Fruit fly (Drosophila melanogaster) whole organism, embryonic: ENCODE results near the gene djl.

ENCODE experiments used
- ATbp ChIP-seq: fragments of 200-800 bp; sonication (Bioruptor generic); optimal IDR thresholded peaks from 2 replicates; lab custom pipeline; 2017; ENCODE audit warnings: missing biosample characterization, mild to moderate bottlenecking, missing genetic modification characterization, missing genetic modification reagents
- BEAF-32 ChIP-seq: fragments of 200-800 bp; sonication (Bioruptor generic); optimal IDR thresholded peaks from 3 replicates; lab custom pipeline; 2017; ENCODE audit warnings: missing biosample characterization, missing genetic modification characterization, mild to moderate bottlenecking, moderate library complexity, missing genetic modification reagents
- Bdp1 ChIP-seq: fragments of 200-800 bp; sonication (Bioruptor generic); optimal IDR thresholded peaks from 3 replicates; lab custom pipeline; 2016; ENCODE audit warnings: missing biosample characterization, missing genetic modification characterization
- CG10209 ChIP-seq: fragments of 200-800 bp; sonication (Bioruptor generic); optimal IDR thresholded peaks from 3 replicates; lab custom pipeline; 2017; ENCODE audit warnings: missing biosample characterization, mild to moderate bottlenecking, missing genetic modification characterization, missing genetic modification reagents
- CG10543 ChIP-seq: fragments of 200-800 bp; sonication (Bioruptor generic); optimal IDR thresholded peaks from 3 replicates; lab custom pipeline; 2017; ENCODE audit warnings: missing biosample characterization, mild to moderate bottlenecking, missing genetic modification characterization, moderate library complexity
- CG11398 ChIP-seq: fragments of 200-800 bp; sonication (Bioruptor generic); optimal IDR thresholded peaks from 2 replicates; lab custom pipeline; 2016; ENCODE audit warnings: missing biosample characterization, missing genetic modification characterization
- CG11456 ChIP-seq: fragments of 200-800 bp; sonication (Bioruptor generic); IDR thresholded peaks from 3 replicates; pipeline ENCODE4 v1.3.6; 2022; ENCODE audit warnings: missing biosample characterization, missing genetic modification characterization
- CG13624 ChIP-seq: fragments of 200-800 bp; sonication (Bioruptor generic); optimal IDR thresholded peaks from 2 replicates; lab custom pipeline; 2016; ENCODE audit warnings: missing biosample characterization, missing genetic modification characterization
- CG14710 ChIP-seq: fragments of 200-800 bp; sonication (Bioruptor generic); optimal IDR thresholded peaks from 3 replicates; lab custom pipeline; 2019; ENCODE audit warnings: missing biosample characterization, mild to moderate bottlenecking, missing genetic modification characterization, moderate library complexity
- CG15601 ChIP-seq: fragments of 200-800 bp; sonication (Bioruptor generic); optimal IDR thresholded peaks from 3 replicates; lab custom pipeline; 2019; ENCODE audit warnings: missing biosample characterization, mild to moderate bottlenecking, missing genetic modification characterization, moderate library complexity
- CG17186 ChIP-seq: fragments of 200-800 bp; sonication (Bioruptor generic); optimal IDR thresholded peaks from 3 replicates; lab custom pipeline; 2017; ENCODE audit warnings: missing biosample characterization, missing genetic modification reagents, missing genetic modification characterization
- CG2116 ChIP-seq: fragments of 200-800 bp; sonication (Bioruptor generic); optimal IDR thresholded peaks from 3 replicates; lab custom pipeline; 2018; ENCODE audit warnings: missing biosample characterization, mild to moderate bottlenecking, missing genetic modification characterization
- CG4617 ChIP-seq: fragments of 200-800 bp; sonication (Bioruptor generic); optimal IDR thresholded peaks from 3 replicates; lab custom pipeline; 2016; ENCODE audit warnings: missing biosample characterization, missing genetic modification characterization, borderline replicate concordance
- CG6813 ChIP-seq: fragments of 200-800 bp; sonication (Bioruptor generic); optimal IDR thresholded peaks from 2 replicates; lab custom pipeline; 2017; ENCODE audit warnings: missing biosample characterization, missing genetic modification characterization, mild to moderate bottlenecking, moderate library complexity, missing genetic modification reagents
- CG9727 ChIP-seq: fragments of 200-800 bp; sonication (Bioruptor generic); optimal IDR thresholded peaks from 3 replicates; lab custom pipeline; 2017; ENCODE audit warnings: missing biosample characterization, mild to moderate bottlenecking, missing genetic modification characterization
- CG9797 ChIP-seq: fragments of 200-800 bp; sonication (Bioruptor generic); optimal IDR thresholded peaks from 3 replicates; lab custom pipeline; 2018; ENCODE audit warnings: missing biosample characterization, mild to moderate bottlenecking, missing genetic modification characterization
- CHES-1-like ChIP-seq: fragments of 200-800 bp; sonication (Bioruptor generic); optimal IDR thresholded peaks from 2 replicates; lab custom pipeline; 2016; ENCODE audit warnings: missing biosample characterization, missing genetic modification characterization
- Camta ChIP-seq: fragments of 200-800 bp; sonication (Bioruptor generic); optimal IDR thresholded peaks from 2 replicates; lab custom pipeline; 2016; ENCODE audit warnings: missing biosample characterization, missing genetic modification characterization
- Dad ChIP-seq: fragments of 200-800 bp; sonication (Bioruptor generic); optimal IDR thresholded peaks from 3 replicates; lab custom pipeline; 2016; ENCODE audit warnings: missing biosample characterization, missing genetic modification characterization
- Deaf1 ChIP-seq: fragments of 200-800 bp; optimal IDR thresholded peaks from 3 replicates; lab custom pipeline; 2019; ENCODE audit warnings: missing biosample characterization, mild to moderate bottlenecking, missing genetic modification characterization, moderate library complexity
- Dp ChIP-seq: fragments of 200-800 bp; sonication (Bioruptor generic); optimal IDR thresholded peaks from 2 replicates; lab custom pipeline; 2018; ENCODE audit warnings: missing biosample characterization, mild to moderate bottlenecking, missing genetic modification characterization, moderate library complexity
- ERR ChIP-seq: fragments of 200-800 bp; sonication (Bioruptor generic); optimal IDR thresholded peaks from 2 replicates; lab custom pipeline; 2016; ENCODE audit warnings: missing biosample characterization, missing genetic modification characterization
- Eip74EF ChIP-seq, 2 experiments: fragments of 200-800 bp in 1 of 2; fragments of >200 bp in 1 of 2; sonication (Bioruptor generic) in 1 of 2; optimal IDR thresholded peaks; 2 replicates each; lab custom pipeline; 2017 to 2019; ENCODE audit warnings: missing biosample characterization in 2 of 2, missing genetic modification characterization in 2 of 2, mild to moderate bottlenecking in 1 of 2, moderate library complexity in 1 of 2
- HmgD ChIP-seq: fragments of 200-800 bp; sonication (Bioruptor generic); optimal IDR thresholded peaks from 3 replicates; lab custom pipeline; 2016; ENCODE audit warnings: missing biosample characterization, missing genetic modification characterization
- Jarid2 ChIP-seq: fragments of 200-800 bp; sonication (Bioruptor generic); optimal IDR thresholded peaks from 3 replicates; lab custom pipeline; 2017; ENCODE audit warnings: mild to moderate bottlenecking, missing biosample characterization, missing genetic modification reagents, missing genetic modification characterization
- Lhr ChIP-seq: fragments of 200-800 bp; sonication (Bioruptor generic); optimal IDR thresholded peaks from 3 replicates; lab custom pipeline; 2017; ENCODE audit warnings: mild to moderate bottlenecking, missing biosample characterization, missing genetic modification reagents, missing genetic modification characterization
- Max ChIP-seq: fragments of 200-800 bp; sonication (Bioruptor generic); optimal IDR thresholded peaks from 2 replicates; lab custom pipeline; 2016; ENCODE audit warnings: missing biosample characterization, mild to moderate bottlenecking, missing genetic modification characterization
- NfI ChIP-seq: fragments of 200-800 bp; sonication (Bioruptor generic); optimal IDR thresholded peaks from 3 replicates; lab custom pipeline; 2018; ENCODE audit warnings: missing biosample characterization, mild to moderate bottlenecking, missing genetic modification characterization, moderate library complexity
- Oaz ChIP-seq: fragments of 200-800 bp; sonication (Bioruptor generic); IDR thresholded peaks from 2 replicates; pipeline ENCODE4 v1.3.6; 2022; ENCODE audit warnings: missing biosample characterization, missing genetic modification characterization
- Oli ChIP-seq: fragments of 200-800 bp; sonication (Bioruptor generic); optimal IDR thresholded peaks from 2 replicates; lab custom pipeline; 2018; ENCODE audit warnings: missing biosample characterization, mild to moderate bottlenecking, missing genetic modification characterization, moderate library complexity
- Pdp1 ChIP-seq, 2 experiments: fragments of 200-800 bp; sonication (Bioruptor generic); optimal IDR thresholded peaks; 3 replicates each; lab custom pipeline; 2016; ENCODE audit warnings: missing biosample characterization in 2 of 2, missing genetic modification characterization in 2 of 2, mild to moderate bottlenecking in 1 of 2, moderate library complexity in 1 of 2
- Sin3A ChIP-seq: fragments of >200 bp; optimal IDR thresholded peaks from 2 replicates; lab custom pipeline; 2018
- Sry-δ ChIP-seq: fragments of 200-800 bp; sonication (Bioruptor generic); optimal IDR thresholded peaks from 2 replicates; lab custom pipeline; 2016; ENCODE audit warnings: missing biosample characterization, missing genetic modification characterization
- ac ChIP-seq: fragments of 200-800 bp; sonication (Bioruptor generic); optimal IDR thresholded peaks from 3 replicates; lab custom pipeline; 2017; ENCODE audit warnings: missing biosample characterization, mild to moderate bottlenecking, missing genetic modification characterization
- al ChIP-seq: fragments of 200-800 bp; sonication (Bioruptor generic); IDR thresholded peaks from 2 replicates; pipeline ENCODE4 v1.3.6; 2022; ENCODE audit warnings: missing biosample characterization, missing genetic modification characterization
- bsh ChIP-seq, 2 experiments: fragments of 200-800 bp; sonication (Bioruptor generic); optimal IDR thresholded peaks; 2 replicates each; lab custom pipeline; 2017 to 2018; ENCODE audit warnings: mild to moderate bottlenecking in 2 of 2, missing biosample characterization in 2 of 2, missing genetic modification characterization in 2 of 2, moderate library complexity in 1 of 2
- ewg ChIP-seq: fragments of 200-800 bp; sonication (Bioruptor generic); optimal IDR thresholded peaks from 3 replicates; lab custom pipeline; 2017; ENCODE audit warnings: mild to moderate bottlenecking, missing biosample characterization, missing genetic modification reagents, missing genetic modification characterization
- hkb ChIP-seq, 2 experiments: fragments of 200-800 bp in 1 of 2; fragments of >200 bp in 1 of 2; sonication (Bioruptor generic) in 1 of 2; IDR thresholded peaks in 1 of 2; optimal IDR thresholded peaks in 1 of 2; 2 replicates each; pipeline versions ENCODE4 v1.3.6 to Lab custom; 2017 to 2022; ENCODE audit warnings: missing biosample characterization in 1 of 2, missing genetic modification characterization in 1 of 2
- nmo ChIP-seq: fragments of 200-800 bp; sonication (Bioruptor generic); optimal IDR thresholded peaks from 2 replicates; lab custom pipeline; 2018; ENCODE audit warnings: missing biosample characterization, mild to moderate bottlenecking, missing genetic modification characterization, moderate library complexity
- row ChIP-seq: fragments of 200-800 bp; sonication (Bioruptor generic); IDR thresholded peaks from 3 replicates; pipeline ENCODE4 v1.3.6; 2022; ENCODE audit warnings: missing biosample characterization, missing genetic modification characterization
- run ChIP-seq: fragments of 200-800 bp; sonication (Bioruptor generic); optimal IDR thresholded peaks from 3 replicates; lab custom pipeline; 2018; ENCODE audit warnings: missing biosample characterization, mild to moderate bottlenecking, missing genetic modification characterization
- schlank ChIP-seq: fragments of 200-800 bp; sonication (Bioruptor generic); optimal IDR thresholded peaks from 2 replicates; lab custom pipeline; 2018; ENCODE audit warnings: missing biosample characterization, mild to moderate bottlenecking, missing genetic modification characterization
- sens ChIP-seq: fragments of 200-800 bp; sonication (Bioruptor generic); peaks from one replicate; lab custom pipeline; 2016; ENCODE audit warnings: missing biosample characterization, missing genetic modification characterization
- slou ChIP-seq: fragments of 200-800 bp; sonication (Bioruptor generic); optimal IDR thresholded peaks from 3 replicates; lab custom pipeline; 2016; ENCODE audit warnings: missing biosample characterization, missing genetic modification characterization
- sna ChIP-seq: fragments of 200-800 bp; sonication (Bioruptor generic); IDR thresholded peaks from 2 replicates; pipeline ENCODE4 v1.3.6; 2022; ENCODE audit warnings: missing biosample characterization, missing genetic modification characterization; ENCODE audit not compliant: partially characterized antibody
- ssp ChIP-seq: fragments of 200-800 bp; sonication (Bioruptor generic); IDR thresholded peaks from 2 replicates; pipeline ENCODE4 v1.3.6; 2022; ENCODE audit warnings: missing biosample characterization, missing genetic modification characterization
- stwl ChIP-seq: fragments of 200-800 bp; sonication (Bioruptor generic); optimal IDR thresholded peaks from 3 replicates; lab custom pipeline; 2018; ENCODE audit warnings: missing biosample characterization, mild to moderate bottlenecking, missing genetic modification characterization, moderate library complexity
- tin ChIP-seq: fragments of 200-800 bp; sonication (Bioruptor generic); optimal IDR thresholded peaks from 3 replicates; lab custom pipeline; 2016; ENCODE audit warnings: missing biosample characterization, missing genetic modification characterization

Gene djl

DNA sequence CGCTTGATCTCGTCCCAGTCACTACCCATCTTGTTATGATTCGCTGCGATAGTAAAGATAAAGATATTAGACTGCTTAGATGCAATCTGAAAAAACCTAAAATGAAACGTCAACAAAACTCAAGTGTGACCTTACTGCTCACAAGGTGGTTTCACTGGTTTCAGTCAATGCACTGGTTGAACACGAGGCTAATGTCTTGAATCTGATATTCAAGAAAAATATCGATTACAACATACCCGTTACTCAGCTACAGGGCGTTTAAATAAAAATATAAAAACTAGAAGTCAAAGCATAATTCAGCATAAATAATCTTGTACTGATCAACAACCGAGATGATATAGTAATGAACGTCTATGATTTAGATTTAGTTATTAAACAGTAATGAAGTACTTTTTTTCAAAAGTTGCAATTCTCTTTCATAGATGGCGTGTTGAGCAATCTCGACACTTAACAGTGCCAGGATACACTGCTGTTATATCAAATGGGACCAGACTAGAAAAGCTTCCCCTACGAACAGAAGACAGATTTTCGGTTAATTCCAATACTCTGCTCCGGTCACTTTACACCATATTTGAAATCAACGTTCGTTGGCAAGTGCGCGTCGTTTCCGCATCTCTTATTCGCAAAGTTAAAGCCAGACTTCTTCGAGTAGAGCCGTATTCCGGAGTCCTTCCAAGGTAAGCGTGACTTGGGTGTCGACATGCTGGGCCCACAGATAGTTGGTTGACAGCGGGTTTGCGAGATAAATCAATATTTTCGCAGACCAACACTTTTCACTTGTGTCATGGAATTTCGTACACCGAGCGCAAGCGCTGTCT is 13.9 kb downstream of the djl start, which contains the start of the genes Ufl1 and CG1943 (continued):
- TF ChIP-seq nmo (GFP tag; lab: Kevin White, UChicago) (peak; percentile 65), Sry-δ (GFP tag; lab: Kevin White, UChicago) (peak; percentile 81), slou (GFP tag; lab: Kevin White, UChicago) (no peak), ac (peak; percentile 38), HmgD (GFP tag; lab: Kevin White, UChicago) (peak; percentile 56), CG10543 (GFP tag; lab: Kevin White, UChicago) (no peak), schlank (tag; lab: Kevin White, UChicago) (no peak), Lhr (GFP tag; lab: Kevin White, UChicago) (peak; percentile 92), Jarid2 (GFP tag; lab: Kevin White, UChicago) (peak; percentile 9), CG4617 (GFP tag; lab: Kevin White, UChicago) (peak; percentile 46), Dp (GFP tag; lab: Kevin White, UChicago) (peak; percentile 74), CG15601 (peak; percentile 96), NfI (GFP tag; lab: Kevin White, UChicago) (no peak), bsh (GFP tag; optimal IDR thresholded peaks at IDR 0.05; lab: Kevin White, UChicago) (peak in 1 of 2 experiments; percentile 35), CG9727 (GFP tag; lab: Kevin White, UChicago) (peak; percentile 10), Dad (GFP tag; lab: Kevin White, UChicago) (peak; percentile 1), CG11398 (no peak), tin (GFP tag; lab: Kevin White, UChicago) (no peak), CG13624 (no peak), run (no peak), CG6813 (no peak), Oli (no peak), Deaf1 (tag; lab: Kevin White, UChicago) (no peak), Camta (GFP tag; lab: Kevin White, UChicago) (no peak), Max (GFP tag; lab: Kevin White, UChicago) (peak; percentile 25), Eip74EF (GFP tag; optimal IDR thresholded peaks at IDR 0.05; lab: Kevin White, UChicago) (peak in 1 of 2 experiments; percentile 62), ERR (GFP tag; lab: Kevin White, UChicago) (no peak), BEAF-32 (GFP tag; lab: Kevin White, UChicago) (peak; percentile 93), CG17186 (GFP tag; lab: Kevin White, UChicago) (peak; percentile 46), Oaz (GFP tag; lab: Robert Waterston, UW) (no peak), ssp (no peak), hkb (optimal IDR thresholded peaks at IDR 0.05; lab: Kevin White, UChicago) (peak; percentile 49), hkb (GFP tag; IDR thresholded peaks at IDR 0.05; lab: Robert Waterston, UW) (no peak), CHES-1-like (GFP tag; lab: Kevin White, UChicago) (peak; percentile 71), CG11456 (no peak), CG10209 (no peak), ATbp (peak; percentile 2), ewg (peak; percentile 74), sna (GFP tag; lab: Robert Waterston, UW) (no peak), CG14710 (peak; percentile 94), CG9797 (peak; percentile 92), row (no peak), Sin3A (lab: Kevin White, UChicago) (peak; percentile 88), stwl (tag; lab: Kevin White, UChicago) (peak; percentile 55), Pdp1 (GFP tag; optimal IDR thresholded peaks at IDR 0.05; lab: Kevin White, UChicago) (peak in 1 of 2 experiments; percentile 55), CG2116 (GFP tag; lab: Kevin White, UChicago) (peak; percentile 83), al (no peak), sens (GFP tag; lab: Kevin White, UChicago) (peak; percentile 91), Bdp1 (GFP tag; lab: Kevin White, UChicago) (peak; percentile 16)
